Fruit fly (Drosophila melanogaster) whole organism, embryonic: Measurements from ENCODE around the gene CG32267.

Source experiments
- ATbp ChIP-seq: fragments of 200-800 bp; sonication (Bioruptor generic); optimal IDR thresholded peaks from 2 replicates; lab custom pipeline; 2017; ENCODE audit warnings: missing biosample characterization, mild to moderate bottlenecking, missing genetic modification characterization, missing genetic modification reagents
- CG12769 ChIP-seq: fragments of 200-800 bp; sonication (Bioruptor generic); optimal IDR thresholded peaks from 2 replicates; lab custom pipeline; 2019; ENCODE audit warnings: missing biosample characterization, mild to moderate bottlenecking, missing genetic modification characterization, moderate library complexity
- CG14441 ChIP-seq: fragments of 200-800 bp; sonication (Bioruptor generic); IDR thresholded peaks from 2 replicates; pipeline ENCODE4 v1.3.6; 2022; ENCODE audit warnings: missing biosample characterization, missing genetic modification characterization
- CG14667 ChIP-seq: fragments of 200-800 bp; sonication (Bioruptor generic); IDR thresholded peaks from 2 replicates; pipeline ENCODE4 v1.3.6; 2022; ENCODE audit warnings: missing biosample characterization, missing genetic modification characterization
- CG1602 ChIP-seq: fragments of 200-800 bp; sonication (Bioruptor generic); optimal IDR thresholded peaks from 3 replicates; lab custom pipeline; 2016; ENCODE audit warnings: missing biosample characterization, missing genetic modification characterization
- CG17186 ChIP-seq: fragments of 200-800 bp; sonication (Bioruptor generic); optimal IDR thresholded peaks from 3 replicates; lab custom pipeline; 2017; ENCODE audit warnings: missing biosample characterization, missing genetic modification reagents, missing genetic modification characterization
- CG18476 ChIP-seq: fragments of 200-800 bp; sonication (Bioruptor generic); optimal IDR thresholded peaks from 2 replicates; lab custom pipeline; 2016; ENCODE audit warnings: missing biosample characterization, mild to moderate bottlenecking, missing genetic modification characterization
- CG18599 ChIP-seq: fragments of 200-800 bp; sonication (Bioruptor generic); optimal IDR thresholded peaks from 3 replicates; lab custom pipeline; 2017; ENCODE audit warnings: missing biosample characterization, missing genetic modification characterization, mild to moderate bottlenecking, moderate library complexity, missing genetic modification reagents
- CG18619 ChIP-seq: fragments of 200-800 bp; sonication (Bioruptor generic); optimal IDR thresholded peaks from 3 replicates; lab custom pipeline; 2017; ENCODE audit warnings: missing biosample characterization, mild to moderate bottlenecking, missing genetic modification characterization
- CG2199 ChIP-seq: fragments of 200-800 bp; sonication (Bioruptor generic); IDR thresholded peaks from 3 replicates; pipeline ENCODE4 v1.3.6; 2022; ENCODE audit warnings: missing biosample characterization, missing genetic modification characterization
- CG30431 ChIP-seq: fragments of 200-800 bp; sonication (Bioruptor generic); optimal IDR thresholded peaks from 2 replicates; lab custom pipeline; 2017; ENCODE audit warnings: missing biosample characterization, missing genetic modification characterization
- CG31224 ChIP-seq: fragments of 200-800 bp; sonication (Bioruptor generic); IDR thresholded peaks from 2 replicates; pipeline ENCODE4 v1.3.6; 2022; ENCODE audit warnings: missing biosample characterization, missing genetic modification characterization
- CG4360 ChIP-seq: fragments of 200-800 bp; sonication (Bioruptor generic); IDR thresholded peaks from 2 replicates; pipeline ENCODE4 v1.3.6; 2022; ENCODE audit warnings: missing biosample characterization, missing genetic modification characterization
- CG4424 ChIP-seq: fragments of 200-800 bp; sonication (Bioruptor generic); optimal IDR thresholded peaks from 3 replicates; lab custom pipeline; 2016; ENCODE audit warnings: missing biosample characterization, missing genetic modification characterization
- CG5953 ChIP-seq: fragments of 200-800 bp; sonication (Bioruptor generic); IDR thresholded peaks from 2 replicates; pipeline ENCODE4 v1.3.6; 2022; ENCODE audit warnings: missing biosample characterization, missing genetic modification characterization
- CG6272 ChIP-seq: fragments of 200-800 bp; sonication (Bioruptor generic); IDR thresholded peaks from 2 replicates; pipeline ENCODE4 v1.3.6; 2022; ENCODE audit warnings: missing biosample characterization, missing genetic modification characterization
- CG7556 ChIP-seq: fragments of 200-800 bp; sonication (Bioruptor generic); optimal IDR thresholded peaks from 2 replicates; lab custom pipeline; 2017; ENCODE audit warnings: missing biosample characterization, mild to moderate bottlenecking, missing genetic modification characterization
- CG7839 ChIP-seq: fragments of 200-800 bp; sonication (Bioruptor generic); optimal IDR thresholded peaks from 3 replicates; lab custom pipeline; 2018; ENCODE audit warnings: missing biosample characterization, mild to moderate bottlenecking, missing genetic modification characterization, moderate library complexity
- CG9932 ChIP-seq: fragments of 200-800 bp; sonication (Bioruptor generic); IDR thresholded peaks from 2 replicates; pipeline ENCODE4 v1.3.6; 2022; ENCODE audit warnings: missing biosample characterization, missing genetic modification characterization
- CTCF ChIP-seq: fragments of 200-800 bp; sonication (Bioruptor generic); optimal IDR thresholded peaks from 2 replicates; lab custom pipeline; 2017; ENCODE audit warnings: missing biosample characterization, mild to moderate bottlenecking, missing genetic modification characterization, moderate library complexity
- Dbx ChIP-seq: fragments of 200-800 bp; sonication (Bioruptor generic); IDR thresholded peaks from 3 replicates; pipeline ENCODE4 v1.3.6; 2022; ENCODE audit warnings: missing biosample characterization, missing genetic modification characterization
- Dll ChIP-seq: fragments of 200-800 bp; sonication (Bioruptor generic); IDR thresholded peaks from 4 replicates; pipeline ENCODE4 v1.3.6; 2022; ENCODE audit warnings: missing biosample characterization, missing genetic modification characterization; ENCODE audit not compliant: partially characterized antibody
- Doc2 ChIP-seq: fragments of 200-800 bp; sonication (Bioruptor generic); IDR thresholded peaks from 2 replicates; pipeline ENCODE4 v1.3.6; 2022; ENCODE audit warnings: missing biosample characterization, missing genetic modification characterization
- Hr3 ChIP-seq: fragments of 200-800 bp; sonication (Bioruptor generic); optimal IDR thresholded peaks from 3 replicates; lab custom pipeline; 2016; ENCODE audit warnings: missing biosample characterization, missing genetic modification characterization
- MTF-1 ChIP-seq: fragments of 200-800 bp; sonication (Bioruptor generic); optimal IDR thresholded peaks from 2 replicates; lab custom pipeline; 2018; ENCODE audit warnings: missing biosample characterization, mild to moderate bottlenecking, missing genetic modification characterization, borderline replicate concordance
- Nf-YB ChIP-seq: fragments of 200-800 bp; sonication (Bioruptor generic); optimal IDR thresholded peaks from 3 replicates; lab custom pipeline; 2019; ENCODE audit warnings: missing biosample characterization, mild to moderate bottlenecking, missing genetic modification characterization, moderate library complexity
- Oli ChIP-seq: fragments of 200-800 bp; sonication (Bioruptor generic); optimal IDR thresholded peaks from 2 replicates; lab custom pipeline; 2018; ENCODE audit warnings: missing biosample characterization, mild to moderate bottlenecking, missing genetic modification characterization, moderate library complexity
- Rfx ChIP-seq: fragments of 200-800 bp; sonication (Bioruptor generic); IDR thresholded peaks from 2 replicates; pipeline ENCODE4 v1.3.6; 2022; ENCODE audit warnings: missing biosample characterization, missing genetic modification characterization
- ac ChIP-seq: fragments of 200-800 bp; sonication (Bioruptor generic); optimal IDR thresholded peaks from 3 replicates; lab custom pipeline; 2017; ENCODE audit warnings: missing biosample characterization, mild to moderate bottlenecking, missing genetic modification characterization
- bcd ChIP-seq: fragments of 200-800 bp; sonication (Bioruptor generic); optimal IDR thresholded peaks from 2 replicates; lab custom pipeline; 2017; ENCODE audit warnings: missing biosample characterization, mild to moderate bottlenecking, missing genetic modification characterization
- caup ChIP-seq: fragments of 200-800 bp; sonication (Bioruptor generic); optimal IDR thresholded peaks from 3 replicates; lab custom pipeline; 2017; ENCODE audit warnings: missing biosample characterization, mild to moderate bottlenecking, missing genetic modification characterization, moderate library complexity; ENCODE audit not compliant: severe bottlenecking
- cg ChIP-seq: fragments of 200-800 bp; sonication (Bioruptor generic); optimal IDR thresholded peaks from 3 replicates; lab custom pipeline; 2019; ENCODE audit warnings: missing biosample characterization, mild to moderate bottlenecking, missing genetic modification characterization, moderate library complexity
- dmrt99B ChIP-seq: fragments of 200-800 bp; sonication (Bioruptor generic); optimal IDR thresholded peaks from 2 replicates; lab custom pipeline; 2018; ENCODE audit warnings: missing biosample characterization, mild to moderate bottlenecking, missing genetic modification characterization, moderate library complexity
- eve ChIP-seq, 2 experiments: fragments of >200 bp; optimal IDR thresholded peaks; 2 replicates each; lab custom pipeline; 2017; ENCODE audit warnings: missing biosample characterization in 2 of 2, missing genetic modification characterization in 2 of 2
- fd3F ChIP-seq: fragments of 200-800 bp; sonication (Bioruptor generic); optimal IDR thresholded peaks from 2 replicates; lab custom pipeline; 2018; ENCODE audit warnings: missing biosample characterization, mild to moderate bottlenecking, missing genetic modification characterization, moderate library complexity
- ftz-f1 ChIP-seq: fragments of 200-800 bp; sonication (Bioruptor generic); optimal IDR thresholded peaks from 2 replicates; lab custom pipeline; 2016; ENCODE audit warnings: missing biosample characterization, missing genetic modification characterization
- gcm2 ChIP-seq: fragments of 200-800 bp; sonication (Bioruptor generic); optimal IDR thresholded peaks from 2 replicates; lab custom pipeline; 2016; ENCODE audit warnings: missing biosample characterization, missing genetic modification characterization
- grau ChIP-seq: fragments of 200-800 bp; optimal IDR thresholded peaks from 3 replicates; lab custom pipeline; 2019; ENCODE audit warnings: missing biosample characterization, mild to moderate bottlenecking, missing genetic modification characterization, moderate library complexity
- nau ChIP-seq: fragments of 200-800 bp; sonication (Bioruptor generic); optimal IDR thresholded peaks from 3 replicates; lab custom pipeline; 2017; ENCODE audit warnings: missing biosample characterization, mild to moderate bottlenecking, missing genetic modification characterization, missing genetic modification reagents
- nmo ChIP-seq: fragments of 200-800 bp; sonication (Bioruptor generic); optimal IDR thresholded peaks from 2 replicates; lab custom pipeline; 2018; ENCODE audit warnings: missing biosample characterization, mild to moderate bottlenecking, missing genetic modification characterization, moderate library complexity
- prd ChIP-seq, 3 experiments: fragments of >200 bp in 2 of 3; fragments of 200-800 bp in 1 of 3; sonication (Bioruptor generic) in 1 of 3; optimal IDR thresholded peaks in 2 of 3; IDR thresholded peaks in 1 of 3; 2 replicates in 2 of 3; 3 replicates in 1 of 3; pipeline versions ENCODE4 v1.3.6 to Lab custom; 2017 to 2022; ENCODE audit warnings: missing biosample characterization in 1 of 3, missing genetic modification characterization in 1 of 3
- pum ChIP-seq: fragments of 200-800 bp; sonication (Bioruptor generic); optimal IDR thresholded peaks from 2 replicates; lab custom pipeline; 2016; ENCODE audit warnings: missing biosample characterization, missing genetic modification characterization
- salm ChIP-seq: fragments of 200-800 bp; sonication (Bioruptor generic); optimal IDR thresholded peaks from 2 replicates; lab custom pipeline; 2018; ENCODE audit warnings: missing biosample characterization, mild to moderate bottlenecking, missing genetic modification characterization
- sim ChIP-seq: fragments of 200-800 bp; sonication (Bioruptor generic); IDR thresholded peaks from 2 replicates; pipeline ENCODE4 v1.3.6; 2022; ENCODE audit warnings: missing biosample characterization, missing genetic modification characterization
- sob ChIP-seq: fragments of 200-800 bp; sonication (Bioruptor generic); IDR thresholded peaks from 2 replicates; pipeline ENCODE4 v1.3.6; 2022; ENCODE audit warnings: missing biosample characterization, missing genetic modification characterization
- sr ChIP-seq: fragments of 200-800 bp; sonication (Bioruptor generic); IDR thresholded peaks from 3 replicates; pipeline ENCODE4 v1.3.6; 2022; ENCODE audit warnings: missing biosample characterization, missing genetic modification characterization

CG32267 gene

DNA sequence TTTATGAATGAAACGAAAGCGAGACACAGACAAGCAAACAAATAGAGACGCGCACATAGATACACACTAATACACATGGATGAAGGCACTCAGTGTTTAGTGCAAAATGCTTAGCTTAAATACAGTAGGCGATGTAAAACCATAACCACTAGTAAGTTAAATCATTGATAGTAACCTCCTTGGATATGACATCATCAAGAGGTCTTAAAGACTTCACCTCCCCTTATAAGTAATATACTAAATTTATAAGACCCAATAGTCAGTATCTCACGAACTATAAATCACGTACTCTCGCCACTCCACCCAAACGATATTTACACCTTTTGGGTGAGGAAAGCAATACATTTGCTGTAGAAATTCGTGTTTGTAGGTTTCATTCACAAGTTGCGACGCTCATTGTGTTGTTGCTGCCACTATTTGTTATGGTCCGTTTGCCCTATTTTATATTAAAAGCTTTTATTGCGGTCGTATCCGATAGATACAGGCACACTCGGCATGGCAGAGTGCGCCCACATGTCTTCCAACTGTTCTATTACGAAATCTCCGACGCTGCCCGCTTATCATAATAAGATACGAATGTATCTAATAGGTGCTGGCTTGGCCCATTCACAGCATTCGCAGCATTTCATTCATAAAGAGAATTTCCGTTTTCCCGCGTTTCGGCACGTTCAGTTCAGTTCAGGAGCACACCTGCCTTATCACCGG, 34.1 kb downstream of the CG32267 start:
- TF ChIP-seq CG12769 (tag; lab: Kevin White, UChicago) = peak; percentile 15
- TF ChIP-seq MTF-1 (GFP tag; lab: Kevin White, UChicago) = no peak
- peak; percentile 77; the same call in 2 of the 3 replicates for TF ChIP-seq CG2199 (GFP tag; lab: Robert Waterston, UW)
- TF ChIP-seq nau (GFP tag; lab: Kevin White, UChicago) = no peak
- TF ChIP-seq salm = no peak
- peak; percentile 50 for TF ChIP-seq cg (GFP tag; lab: Kevin White, UChicago)
- no peak for TF ChIP-seq gcm2
- peak; percentile 65; the same call in 1 of the 3 replicates for TF ChIP-seq sr (GFP tag; lab: Robert Waterston, UW)
- TF ChIP-seq CG14441 (GFP tag; lab: Robert Waterston, UW) = no peak
- no peak for TF ChIP-seq CG30431 (GFP tag; lab: Kevin White, UChicago)
- 0 out of 4 replicates have a peak, but pooled peaks have one; percentile 25 for TF ChIP-seq Dll (GFP tag; lab: Robert Waterston, UW)
- no peak for TF ChIP-seq CG4360 (GFP tag; lab: Robert Waterston, UW)
- no peak for TF ChIP-seq Rfx (GFP tag; lab: Robert Waterston, UW)
- no peak for TF ChIP-seq CTCF (GFP tag; lab: Kevin White, UChicago)
- TF ChIP-seq eve (GFP tag; optimal IDR thresholded peaks at IDR 0.05; lab: Kevin White, UChicago) = peak in 1 of 2 experiments; percentile 25

DNA sequence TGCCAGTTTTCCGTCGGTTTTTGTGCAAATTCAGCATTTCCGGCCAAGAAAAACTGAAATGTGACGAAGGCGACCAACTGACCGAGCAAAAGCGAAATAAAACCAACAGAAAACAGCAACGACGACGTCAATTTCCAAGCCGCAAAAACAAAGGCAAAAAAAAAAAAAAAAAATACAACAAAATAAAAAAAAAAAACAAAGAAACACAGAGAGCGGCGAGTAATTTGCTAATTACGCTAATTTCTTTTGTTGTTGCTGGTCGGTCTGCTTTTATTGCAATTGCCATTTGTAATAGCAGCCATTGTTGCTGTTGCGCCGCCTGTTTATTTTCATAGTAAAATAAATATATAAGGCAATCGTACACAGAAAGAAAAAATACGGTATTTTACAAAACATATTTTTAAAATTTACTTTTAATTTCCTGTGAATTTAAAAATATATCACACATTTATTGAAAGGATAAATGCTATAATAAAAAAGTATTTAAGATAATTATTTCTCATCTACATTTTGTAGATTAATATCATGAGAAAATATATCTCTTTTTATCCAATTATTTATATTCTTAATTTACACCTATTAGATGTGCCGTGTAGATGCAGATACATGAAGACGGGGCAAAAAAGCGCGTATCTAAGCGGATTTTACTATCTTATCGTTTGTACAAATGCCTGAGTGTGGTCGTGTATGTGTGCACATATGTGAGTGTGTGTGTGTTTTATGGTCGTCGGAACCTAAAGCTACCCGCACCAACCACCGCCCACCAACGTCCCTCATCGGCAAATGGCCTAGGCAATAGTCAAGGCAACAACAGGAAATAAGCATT, 34.9 kb downstream of the CG32267 start:
- peak; percentile 64 for TF ChIP-seq ftz-f1 (GFP tag; lab: Kevin White, UChicago)
- TF ChIP-seq CG14667 (GFP tag; lab: Robert Waterston, UW) = 0 out of 2 replicates have a peak, but pooled peaks have one; percentile 36
- peak; percentile 66 for TF ChIP-seq CG18599 (GFP tag; lab: Kevin White, UChicago)
- peak; percentile 17 for TF ChIP-seq CG1602
- TF ChIP-seq Doc2 = no peak
- TF ChIP-seq CG4424 (GFP tag; lab: Kevin White, UChicago) = peak; percentile 43
- peak; percentile 69 for TF ChIP-seq Dbx (GFP tag; lab: Robert Waterston, UW)
- TF ChIP-seq CG5953 (GFP tag; lab: Robert Waterston, UW) = no peak
- peak; percentile 41 for TF ChIP-seq caup (GFP tag; lab: Kevin White, UChicago)
- TF ChIP-seq bcd (GFP tag; lab: Kevin White, UChicago) = peak; percentile 40
- TF ChIP-seq ATbp = peak; percentile 40
- TF ChIP-seq Nf-YB (GFP tag; lab: Kevin White, UChicago) = peak; percentile 10
- no peak for TF ChIP-seq sim (GFP tag; lab: Robert Waterston, UW)
- peak; percentile 51 for TF ChIP-seq CG18619
- TF ChIP-seq ac (GFP tag; lab: Kevin White, UChicago) = no peak
- TF ChIP-seq CG18476 (GFP tag; lab: Kevin White, UChicago) = no peak
- peak; percentile 74 for TF ChIP-seq CG7839
- peak; percentile 58 for TF ChIP-seq Oli (tag; lab: Kevin White, UChicago)
- TF ChIP-seq CG17186 (GFP tag; lab: Kevin White, UChicago) = no peak
- TF ChIP-seq Hr3 (GFP tag; lab: Kevin White, UChicago) = peak; percentile 36
- no peak for TF ChIP-seq pum (GFP tag; lab: Kevin White, UChicago)
- TF ChIP-seq prd (optimal IDR thresholded peaks at IDR 0.05; lab: Kevin White, UChicago) = no peak
- peak; percentile 53 for TF ChIP-seq prd (GFP tag; IDR thresholded peaks at IDR 0.05; lab: Robert Waterston, UW)
- peak; percentile 46 for TF ChIP-seq CG9932 (GFP tag; lab: Robert Waterston, UW)
- TF ChIP-seq grau (tag; lab: Kevin White, UChicago) = peak; percentile 80
- no peak for TF ChIP-seq CG2199 (GFP tag; lab: Robert Waterston, UW)
- TF ChIP-seq sob (GFP tag; lab: Robert Waterston, UW) = peak; percentile 41
- TF ChIP-seq CG6272 (GFP tag; lab: Robert Waterston, UW) = no peak
- peak; percentile 73 for TF ChIP-seq CG7556
- peak; percentile 58 for TF ChIP-seq nmo (GFP tag; lab: Kevin White, UChicago)
- TF ChIP-seq fd3F (GFP tag; lab: Kevin White, UChicago) = peak; percentile 36
- TF ChIP-seq CG31224 (GFP tag; lab: Robert Waterston, UW) = no peak
- peak; percentile 76 for TF ChIP-seq dmrt99B (tag; lab: Kevin White, UChicago)
